Worm (Caenorhabditis elegans) whole organism, mixed stage, embryonic: ENCODE data around the gene mcd-1.

ENCODE experiments used
- M03D4.4 ChIP-seq: sonication (generic microtip); optimal IDR thresholded peaks from 2 replicates; lab custom pipeline; 2017; ENCODE audit warnings: mild to moderate bottlenecking, missing genetic modification characterization, missing compliant biosample characterization
- bed-3 ChIP-seq: fragments of 200-800 bp; sonication (Bioruptor generic); optimal IDR thresholded peaks from 3 replicates; lab custom pipeline; 2018; ENCODE audit warnings: mild to moderate bottlenecking, missing genetic modification characterization, moderate library complexity, missing compliant biosample characterization
- blmp-1 ChIP-seq: fragments of 150-350 bp; optimal IDR thresholded peaks from 2 replicates; lab custom pipeline; 2014; ENCODE audit warnings: missing biosample characterization, missing genetic modification characterization
- ceh-39 ChIP-seq: fragments of 150-350 bp; optimal IDR thresholded peaks from 2 replicates; lab custom pipeline; 2014; ENCODE audit warnings: missing biosample characterization, missing genetic modification characterization
- ceh-43 ChIP-seq: fragments of 200-800 bp; sonication (Bioruptor generic); optimal IDR thresholded peaks from 2 replicates; lab custom pipeline; 2018; ENCODE audit warnings: mild to moderate bottlenecking, missing genetic modification characterization, moderate library complexity, missing compliant biosample characterization
- ceh-83 ChIP-seq: fragments of 200-800 bp; sonication (Bioruptor generic); optimal IDR thresholded peaks from 2 replicates; lab custom pipeline; 2018; ENCODE audit warnings: mild to moderate bottlenecking, missing genetic modification characterization, missing compliant biosample characterization
- ces-1 ChIP-seq: fragments of 150-350 bp; optimal IDR thresholded peaks from 2 replicates; lab custom pipeline; 2014; ENCODE audit warnings: missing biosample characterization, missing genetic modification reagents, missing genetic modification characterization
- cnd-1 ChIP-seq: fragments of 200-800 bp; sonication (Bioruptor generic); optimal IDR thresholded peaks from 2 replicates; lab custom pipeline; 2018; ENCODE audit warnings: mild to moderate bottlenecking, missing genetic modification characterization, missing compliant biosample characterization
- drap-1 ChIP-seq: fragments of 200-800 bp; sonication (Bioruptor generic); optimal IDR thresholded peaks from 3 replicates; lab custom pipeline; 2018; ENCODE audit warnings: mild to moderate bottlenecking, missing genetic modification characterization, missing compliant biosample characterization
- elt-1 ChIP-seq: sonication (generic microtip); optimal IDR thresholded peaks from 2 replicates; lab custom pipeline; 2017; ENCODE audit warnings: missing genetic modification characterization, mild to moderate bottlenecking, missing compliant biosample characterization, antibody characterized with exemption, moderate library complexity, borderline replicate concordance; ENCODE audit not compliant: insufficient read depth
- elt-3 ChIP-seq: fragments of 150-350 bp; optimal IDR thresholded peaks from 2 replicates; lab custom pipeline; 2014; ENCODE audit warnings: missing biosample characterization, missing genetic modification characterization
- flh-1 ChIP-seq: fragments of 200-800 bp; sonication (Bioruptor generic); optimal IDR thresholded peaks from 2 replicates; lab custom pipeline; 2018; ENCODE audit warnings: mild to moderate bottlenecking, missing genetic modification characterization, moderate library complexity, missing compliant biosample characterization
- ham-2 ChIP-seq: fragments of 200-800 bp; sonication (Bioruptor generic); optimal IDR thresholded peaks from 2 replicates; lab custom pipeline; 2018; ENCODE audit warnings: mild to moderate bottlenecking, missing genetic modification characterization, missing compliant biosample characterization
- hlh-1 ChIP-seq: fragments of 150-350 bp; optimal IDR thresholded peaks from 2 replicates; lab custom pipeline; 2014; ENCODE audit warnings: missing biosample characterization, missing genetic modification reagents, missing genetic modification characterization
- lin-32 ChIP-seq: fragments of 200-800 bp; sonication (Bioruptor generic); optimal IDR thresholded peaks from 2 replicates; lab custom pipeline; 2018; ENCODE audit warnings: mild to moderate bottlenecking, missing genetic modification characterization, missing compliant biosample characterization
- lsy-2 ChIP-seq: fragments of 150-350 bp; optimal IDR thresholded peaks from 2 replicates; lab custom pipeline; 2014; ENCODE audit warnings: missing biosample characterization, missing genetic modification characterization
- mab-5 ChIP-seq: fragments of 150-350 bp; optimal IDR thresholded peaks from 2 replicates; lab custom pipeline; 2014; ENCODE audit warnings: missing biosample characterization, missing genetic modification characterization
- mep-1 ChIP-seq: fragments of 150-350 bp; optimal IDR thresholded peaks from 2 replicates; lab custom pipeline; 2017; ENCODE audit warnings: missing biosample characterization, missing genetic modification reagents, missing genetic modification characterization, inconsistent platforms
- mls-2 ChIP-seq: sonication (generic microtip); optimal IDR thresholded peaks from 2 replicates; lab custom pipeline; 2016; ENCODE audit warnings: mild to moderate bottlenecking, missing genetic modification characterization, moderate library complexity, missing compliant biosample characterization
- nhr-12 ChIP-seq: fragments of 150-350 bp; optimal IDR thresholded peaks from 2 replicates; lab custom pipeline; 2014; ENCODE audit warnings: missing biosample characterization, missing genetic modification characterization
- nhr-2 ChIP-seq: fragments of 150-350 bp; optimal IDR thresholded peaks from 2 replicates; lab custom pipeline; 2014; ENCODE audit warnings: missing biosample characterization, missing genetic modification characterization
- nhr-237 ChIP-seq: fragments of 150-350 bp; optimal IDR thresholded peaks from 2 replicates; lab custom pipeline; 2014; ENCODE audit warnings: missing biosample characterization, missing genetic modification characterization
- nhr-28 ChIP-seq: fragments of 150-350 bp; optimal IDR thresholded peaks from 2 replicates; lab custom pipeline; 2014; ENCODE audit warnings: missing biosample characterization, missing genetic modification characterization
- nhr-76 ChIP-seq: sonication (generic microtip); optimal IDR thresholded peaks from 2 replicates; lab custom pipeline; 2017; ENCODE audit warnings: missing biosample characterization, missing genetic modification characterization
- sem-2 ChIP-seq: fragments of 200-800 bp; sonication (Bioruptor generic); optimal IDR thresholded peaks from 2 replicates; lab custom pipeline; 2018; ENCODE audit warnings: mild to moderate bottlenecking, missing genetic modification characterization, missing compliant biosample characterization
- snpc-4 ChIP-seq: fragments of 150-350 bp; optimal IDR thresholded peaks from 2 replicates; lab custom pipeline; 2014; ENCODE audit warnings: missing biosample characterization, missing genetic modification characterization
- sptf-1 ChIP-seq: sonication (generic microtip); optimal IDR thresholded peaks from 2 replicates; lab custom pipeline; 2017; ENCODE audit warnings: mild to moderate bottlenecking, missing genetic modification characterization, moderate library complexity, missing compliant biosample characterization
- tbx-8 ChIP-seq: fragments of 200-800 bp; sonication (Bioruptor generic); optimal IDR thresholded peaks from 2 replicates; lab custom pipeline; 2018; ENCODE audit warnings: mild to moderate bottlenecking, missing genetic modification characterization, moderate library complexity, missing compliant biosample characterization
- unc-120 ChIP-seq: sonication (generic microtip); optimal IDR thresholded peaks from 2 replicates; lab custom pipeline; 2017; ENCODE audit warnings: missing genetic modification characterization, missing compliant biosample characterization; ENCODE audit not compliant: poor library complexity, severe bottlenecking
- unc-39 ChIP-seq: fragments of 150-350 bp; optimal IDR thresholded peaks from 2 replicates; lab custom pipeline; 2014; ENCODE audit warnings: missing biosample characterization, missing genetic modification characterization
- unc-62 ChIP-seq: fragments of 150-350 bp; optimal IDR thresholded peaks from 2 replicates; lab custom pipeline; 2014; ENCODE audit warnings: missing biosample characterization, missing genetic modification reagents, missing genetic modification characterization
- zip-8 ChIP-seq: fragments of 150-350 bp; optimal IDR thresholded peaks from 2 replicates; lab custom pipeline; 2014; ENCODE audit warnings: missing biosample characterization, missing genetic modification characterization

mcd-1 gene

DNA sequence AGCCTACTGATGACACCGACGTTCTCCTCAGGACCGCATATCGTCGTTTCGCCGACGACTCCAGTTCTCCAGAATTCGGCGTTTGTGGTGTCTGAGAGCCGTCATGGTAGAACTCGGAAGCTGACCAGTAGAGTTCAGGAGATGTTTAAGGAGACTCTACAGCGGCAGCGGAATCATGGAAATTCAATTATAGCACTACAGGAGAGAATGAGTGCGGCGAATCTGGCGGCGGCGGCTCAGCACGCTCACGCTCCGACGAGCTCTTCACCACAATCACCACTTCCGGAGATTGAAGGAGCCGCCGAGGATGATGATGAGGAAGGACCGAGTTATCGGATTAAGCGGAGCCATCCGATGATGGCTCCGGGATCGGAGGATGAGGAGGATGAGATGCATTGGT, 8.8 kb upstream of the mcd-1 start:
- TF ChIP-seq M03D4.4 (tag; lab: Kevin White, UChicago) (no peak), mls-2 (tag; lab: Kevin White, UChicago) (no peak), mab-5 (no peak), blmp-1 (no peak), ces-1 (no peak), zip-8 (tag; lab: Kevin White, UChicago) (no peak), snpc-4 (tag; lab: Kevin White, UChicago) (no peak), nhr-12 (tag; lab: Kevin White, UChicago) (no peak), ceh-83 (no peak), sptf-1 (tag; lab: Kevin White, UChicago) (no peak), unc-62 (GFP tag; lab: Kevin White, UChicago) (no peak), ceh-39 (tag; lab: Kevin White, UChicago) (no peak), bed-3 (GFP tag; lab: Kevin White, UChicago) (no peak), nhr-76 (tag; lab: Kevin White, UChicago) (no peak), lsy-2 (tag; lab: Kevin White, UChicago) (no peak), drap-1 (GFP tag; lab: Kevin White, UChicago) (no peak), hlh-1 (tag; lab: Kevin White, UChicago) (no peak), cnd-1 (tag; lab: Kevin White, UChicago) (no peak)

DNA sequence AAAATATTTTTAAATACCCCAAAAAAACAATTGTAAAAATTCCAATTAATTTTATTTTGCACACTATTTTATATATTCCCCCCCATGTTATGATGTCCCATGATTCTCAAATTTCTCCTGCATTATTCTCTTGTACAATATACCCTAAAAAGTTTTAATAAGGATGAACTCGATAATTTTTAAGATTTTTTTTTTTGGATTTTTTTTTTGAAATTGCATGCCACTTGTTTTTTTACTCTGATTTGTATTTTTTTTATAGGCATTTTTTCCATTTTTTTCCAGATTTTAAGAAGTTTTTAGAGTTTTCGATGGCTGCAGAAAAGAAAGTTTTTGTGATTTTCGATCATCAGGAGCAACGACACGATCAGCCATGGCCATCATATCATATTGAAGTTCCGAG, 5.9 kb upstream of the mcd-1 start, which contains the start of gene hda-10:
Gene hda-10 (plus strand): TSS at position 301 of the 400 bp plus-strand sequence.
- no peak for TF ChIP-seq elt-1 (tag; lab: Kevin White, UChicago)
- no peak for TF ChIP-seq hlh-1 (tag; lab: Kevin White, UChicago)
- TF ChIP-seq drap-1 (GFP tag; lab: Kevin White, UChicago), result no peak
- no peak for TF ChIP-seq nhr-76 (tag; lab: Kevin White, UChicago)
- no peak for TF ChIP-seq mls-2 (tag; lab: Kevin White, UChicago)
- no peak for TF ChIP-seq ceh-43 (GFP tag; lab: Kevin White, UChicago)
- TF ChIP-seq unc-120 (tag; lab: Kevin White, UChicago), result no peak
- TF ChIP-seq elt-3, result no peak
- TF ChIP-seq nhr-237, result no peak
- no peak for TF ChIP-seq mab-5
- TF ChIP-seq tbx-8 (GFP tag; lab: Kevin White, UChicago), result no peak
- TF ChIP-seq blmp-1, result no peak
- no peak for TF ChIP-seq ces-1
- no peak for TF ChIP-seq cnd-1 (tag; lab: Kevin White, UChicago)
- no peak for TF ChIP-seq sem-2 (GFP tag; lab: Kevin White, UChicago)

DNA sequence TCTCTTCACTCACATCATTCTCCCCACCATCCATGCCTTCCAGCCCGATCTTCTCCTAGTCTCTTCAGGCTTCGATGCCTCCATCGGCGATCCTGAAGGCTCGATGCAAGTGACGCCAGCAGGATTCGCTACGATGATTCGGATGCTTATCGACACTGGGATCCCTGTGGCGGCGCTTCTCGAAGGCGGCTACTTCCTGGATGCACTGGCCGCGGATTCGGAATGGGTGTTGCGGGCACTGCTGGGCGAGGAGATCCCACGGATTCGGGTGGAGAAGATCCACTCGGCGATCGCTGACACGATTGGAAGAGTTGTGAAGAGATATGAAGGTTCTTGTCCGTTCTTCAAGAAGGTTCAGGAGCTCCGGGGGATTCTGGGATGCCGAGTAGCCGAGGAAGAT, 1.9 kb upstream of the mcd-1 start:
- no peak for TF ChIP-seq mep-1 (tag; lab: Kevin White, UChicago)
- no peak for TF ChIP-seq drap-1 (GFP tag; lab: Kevin White, UChicago)
- no peak for TF ChIP-seq unc-120 (tag; lab: Kevin White, UChicago)
- TF ChIP-seq sem-2 (GFP tag; lab: Kevin White, UChicago), result no peak
- no peak for TF ChIP-seq ceh-39 (tag; lab: Kevin White, UChicago)
- TF ChIP-seq unc-39, result no peak
- no peak for TF ChIP-seq ceh-43 (GFP tag; lab: Kevin White, UChicago)
- no peak for TF ChIP-seq ham-2 (GFP tag; lab: Kevin White, UChicago)
- TF ChIP-seq nhr-28 (tag; lab: Kevin White, UChicago), result no peak
- no peak for TF ChIP-seq sptf-1 (tag; lab: Kevin White, UChicago)
- no peak for TF ChIP-seq nhr-2 (tag; lab: Kevin White, UChicago)
- no peak for TF ChIP-seq bed-3 (GFP tag; lab: Kevin White, UChicago)
- TF ChIP-seq blmp-1, result no peak
- no peak for TF ChIP-seq flh-1 (GFP tag; lab: Kevin White, UChicago)
- no peak for TF ChIP-seq lin-32

DNA sequence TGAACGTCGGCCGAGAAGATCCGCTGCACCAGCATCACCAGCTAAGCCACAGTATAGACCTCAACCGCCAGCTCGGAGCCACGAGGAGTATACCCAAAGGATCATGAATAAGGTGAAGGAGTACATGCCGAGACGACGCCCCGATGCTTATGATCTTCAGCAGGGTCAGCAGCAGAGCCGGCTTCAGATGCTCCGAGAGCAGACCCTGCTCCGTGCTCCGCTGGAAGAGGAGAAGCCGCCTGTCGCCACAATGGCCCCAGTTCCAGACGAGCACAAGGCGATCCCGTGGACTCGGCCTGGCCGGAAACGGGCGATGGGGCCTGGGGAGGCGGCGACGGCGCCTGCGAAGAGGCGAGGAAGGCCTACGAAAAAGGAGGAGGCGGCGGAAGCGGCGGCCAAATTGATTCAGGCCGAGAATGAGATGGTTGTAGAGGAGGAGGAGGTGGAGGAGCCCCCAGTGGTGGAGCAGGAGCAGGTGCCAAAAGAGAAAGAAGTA, 8.0 kb downstream of the mcd-1 start:
- TF ChIP-seq unc-62 (GFP tag; lab: Kevin White, UChicago), result no peak
- TF ChIP-seq nhr-12 (tag; lab: Kevin White, UChicago), result no peak
- no peak for TF ChIP-seq M03D4.4 (tag; lab: Kevin White, UChicago)
- TF ChIP-seq nhr-28 (tag; lab: Kevin White, UChicago), result no peak
- TF ChIP-seq sptf-1 (tag; lab: Kevin White, UChicago), result no peak
- no peak for TF ChIP-seq lsy-2 (tag; lab: Kevin White, UChicago)
- TF ChIP-seq lin-32, result no peak
- no peak for TF ChIP-seq cnd-1 (tag; lab: Kevin White, UChicago)
- TF ChIP-seq mep-1 (tag; lab: Kevin White, UChicago), result no peak
- no peak for TF ChIP-seq nhr-2 (tag; lab: Kevin White, UChicago)
- TF ChIP-seq ceh-43 (GFP tag; lab: Kevin White, UChicago), result no peak
- TF ChIP-seq unc-120 (tag; lab: Kevin White, UChicago), result no peak
